Fruit fly (Drosophila melanogaster): ENCODE data around the gene MFS10.

MFS10 gene

DNA sequence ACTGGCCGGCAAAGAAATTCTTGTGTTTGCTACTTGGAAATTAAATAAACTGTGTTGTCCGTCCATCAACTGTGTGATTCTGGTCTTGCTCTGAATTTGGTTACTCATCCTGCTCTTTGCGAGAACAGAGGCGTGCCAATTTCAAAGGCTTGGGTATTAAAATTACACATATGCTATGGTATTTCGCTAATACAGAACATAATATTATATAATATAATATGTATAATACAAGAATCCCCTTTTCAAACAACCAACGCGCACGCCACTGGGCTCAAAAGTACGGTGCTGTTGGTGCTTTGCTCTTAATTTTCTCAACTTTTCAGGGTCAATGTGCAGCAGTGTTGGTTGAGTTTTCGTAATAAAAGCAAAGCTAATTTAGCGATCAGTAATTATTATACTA is 28.9 kb upstream of the MFS10 start (continued):
- peak; percentile 90 for TF ChIP-seq CG11695 (GFP tag; IDR thresholded peaks at IDR 0.05)
- TF ChIP-seq row (GFP tag; IDR thresholded peaks at IDR 0.05) = peak; percentile 90
- no peak for TF ChIP-seq CG8944 (GFP tag; optimal IDR thresholded peaks at IDR 0.05)
- TF ChIP-seq Doc3 (GFP tag; IDR thresholded peaks at IDR 0.05; ENCODE audit: partially characterized antibody) = no peak
- peak; percentile 65 for TF ChIP-seq CG8388 (GFP tag; optimal IDR thresholded peaks at IDR 0.05)
- peak; percentile 85 for TF ChIP-seq CG13894 (tag; optimal IDR thresholded peaks at IDR 0.05)
- no peak for TF ChIP-seq yki (optimal IDR thresholded peaks at IDR 0.05)
- no peak for TF ChIP-seq inv (GFP tag; IDR thresholded peaks at IDR 0.05; ENCODE audit: partially characterized antibody)
- TF ChIP-seq dysf (GFP tag; IDR thresholded peaks at IDR 0.05) = peak; percentile 93
- TF ChIP-seq CG10979 (tag; optimal IDR thresholded peaks at IDR 0.05) = peak; percentile 66
- peak; percentile 92 for TF ChIP-seq CG14014 (GFP tag; IDR thresholded peaks at IDR 0.05)
- TF ChIP-seq sob (GFP tag; IDR thresholded peaks at IDR 0.05) = peak; percentile 92
- TF ChIP-seq CG8290 (GFP tag; optimal IDR thresholded peaks at IDR 0.05) = no peak
- peak in 1 of 2 experiments; percentile 74 for TF ChIP-seq CG8290 (tag; optimal IDR thresholded peaks at IDR 0.05)
- peak; percentile 82 for TF ChIP-seq Rx (GFP tag; IDR thresholded peaks at IDR 0.05)
- TF ChIP-seq HLH3B (GFP tag; IDR thresholded peaks at IDR 0.05) = peak; percentile 85
- TF ChIP-seq Fer2 (tag; optimal IDR thresholded peaks at IDR 0.05) = peak; percentile 79
- no peak for TF ChIP-seq CG14860 (GFP tag; IDR thresholded peaks at IDR 0.05; ENCODE audit: partially characterized antibody)
- TF ChIP-seq CG6813 (GFP tag; optimal IDR thresholded peaks at IDR 0.05) = peak; percentile 80
- TF ChIP-seq CG16779 (GFP tag; IDR thresholded peaks at IDR 0.05) = no peak
- peak; percentile 13 for TF ChIP-seq CG17912 (GFP tag; optimal IDR thresholded peaks at IDR 0.05)
- TF ChIP-seq CG17568 (GFP tag; optimal IDR thresholded peaks at IDR 0.05) = peak; percentile 75
- peak; percentile 72 for TF ChIP-seq Drgx (GFP tag; IDR thresholded peaks at IDR 0.05)
- peak; percentile 89 for TF ChIP-seq Ptx1 (GFP tag; IDR thresholded peaks at IDR 0.05)
- peak; percentile 46 for TF ChIP-seq HLH54F (GFP tag; optimal IDR thresholded peaks at IDR 0.05)
- TF ChIP-seq ssp (GFP tag; IDR thresholded peaks at IDR 0.05) = peak; percentile 70
- TF ChIP-seq Trl (optimal IDR thresholded peaks at IDR 0.05) = no peak
- no peak for TF ChIP-seq Trl (GFP tag; optimal IDR thresholded peaks at IDR 0.05)
- peak; percentile 84 for TF ChIP-seq ken (GFP tag; IDR thresholded peaks at IDR 0.05)
- TF ChIP-seq Kr (GFP tag; optimal IDR thresholded peaks at IDR 0.05) = no peak
- TF ChIP-seq CG33557 (GFP tag; optimal IDR thresholded peaks at IDR 0.05) = peak; percentile 19
- TF ChIP-seq CG9727 (GFP tag; optimal IDR thresholded peaks at IDR 0.05) = peak; percentile 70
- peak; percentile 79 for TF ChIP-seq CG32767 (GFP tag; IDR thresholded peaks at IDR 0.05)
- TF ChIP-seq CG12659 (GFP tag; optimal IDR thresholded peaks at IDR 0.05) = peak; percentile 85
- no peak for TF ChIP-seq abd-A (tag; optimal IDR thresholded peaks at IDR 0.05)
- peak; percentile 48 for TF ChIP-seq CG6254 (GFP tag; optimal IDR thresholded peaks at IDR 0.05)
- peak; percentile 75 for TF ChIP-seq dmrt99B (tag; optimal IDR thresholded peaks at IDR 0.05)
- peak; percentile 62; the same call in 1 of the 2 replicates for TF ChIP-seq ham (GFP tag; IDR thresholded peaks at IDR 0.05)
- TF ChIP-seq chn (GFP tag; optimal IDR thresholded peaks at IDR 0.05) = no peak
- peak; percentile 86 for TF ChIP-seq E2f1 (GFP tag; IDR thresholded peaks at IDR 0.05)
- peak; percentile 69 for TF ChIP-seq Blimp-1 (GFP tag; optimal IDR thresholded peaks at IDR 0.05)
- TF ChIP-seq hth (optimal IDR thresholded peaks at IDR 0.05) = no peak
- TF ChIP-seq MBD-R2 (GFP tag; IDR thresholded peaks at IDR 0.05) = peak; percentile 57
- TF ChIP-seq CG16813 (GFP tag; IDR thresholded peaks at IDR 0.05; ENCODE audit: partially characterized antibody) = no peak
- peak in 1 of 2 experiments; percentile 85 for TF ChIP-seq Hr51 (GFP tag; optimal IDR thresholded peaks at IDR 0.05)
- TF ChIP-seq ase (GFP tag; IDR thresholded peaks at IDR 0.05) = peak; percentile 89; the same call in 2 of the 3 replicates
- TF ChIP-seq CG17361 (GFP tag; IDR thresholded peaks at IDR 0.05) = peak; percentile 79
- TF ChIP-seq Usf (GFP tag; optimal IDR thresholded peaks at IDR 0.05) = peak; percentile 63
- TF ChIP-seq insv (GFP tag; optimal IDR thresholded peaks at IDR 0.05) = no peak
- TF ChIP-seq CG17612 (GFP tag; IDR thresholded peaks at IDR 0.05) = 0 out of 2 replicates have a peak, but pooled peaks have one; percentile 62
- peak; percentile 91 for TF ChIP-seq ranshi (GFP tag; IDR thresholded peaks at IDR 0.05)
- TF ChIP-seq sim (GFP tag; IDR thresholded peaks at IDR 0.05) = no peak

All from whole organism, embryonic.